Worm (Caenorhabditis elegans) whole organism, early embryonic: Measurements from ENCODE around the gene pmp-1.

Experiments used
- aly-1 ChIP-seq: sonication (generic microtip); optimal IDR thresholded peaks from 2 replicates; lab custom pipeline; 2016; ENCODE audit warnings: missing genetic modification characterization, missing compliant biosample characterization
- ama-1 ChIP-seq: fragments of 150-350 bp; optimal IDR thresholded peaks from 2 replicates; lab custom pipeline; 2014
- ets-7 ChIP-seq: sonication (generic microtip); optimal IDR thresholded peaks from 2 replicates; lab custom pipeline; 2016; ENCODE audit warnings: missing genotype, missing genetic modification characterization, missing compliant biosample characterization
- flt-1 ChIP-seq: fragments of 200-800 bp; sonication (Bioruptor generic); IDR thresholded peaks from 2 replicates; pipeline ENCODE4 v1.3.6; 2022; ENCODE audit warnings: missing genetic modification characterization, missing compliant biosample characterization
- hnd-1 ChIP-seq: sonication (generic microtip); optimal IDR thresholded peaks from 2 replicates; lab custom pipeline; 2016; ENCODE audit warnings: missing genetic modification characterization, missing compliant biosample characterization
- scrt-1 ChIP-seq: fragments of 200-800 bp; sonication (Bioruptor generic); IDR thresholded peaks from 2 replicates; pipeline ENCODE4 v1.3.6; 2022; ENCODE audit warnings: missing genetic modification characterization, missing compliant biosample characterization
- tbx-11 ChIP-seq: fragments of 200-800 bp; sonication (Bioruptor generic); IDR thresholded peaks from 2 replicates; pipeline ENCODE4 v1.3.6; 2022; ENCODE audit warnings: missing genetic modification characterization, missing compliant biosample characterization
- tra-4 ChIP-seq: sonication (generic microtip); optimal IDR thresholded peaks from 2 replicates; lab custom pipeline; 2017; ENCODE audit warnings: missing genetic modification characterization, missing compliant biosample characterization

ce11 chrII:6858201-6858600 is 25.4 kb downstream of the pmp-1 start, which contains the start of gene dnj-5:
- TF ChIP-seq ama-1 (lab: Kevin White, UChicago) (no peak), tbx-11 (no peak), hnd-1 (tag; lab: Kevin White, UChicago) (no peak), tra-4 (tag; lab: Kevin White, UChicago) (no peak), flt-1 (GFP tag; lab: Robert Waterston, UW) (no peak), aly-1 (tag; lab: Kevin White, UChicago) (no peak), scrt-1 (no peak), ets-7 (tag; lab: Kevin White, UChicago) (no peak)
